Worm (Caenorhabditis elegans): Measurements from ENCODE around the gene F42C5.5.

Gene F42C5.5

DNA sequence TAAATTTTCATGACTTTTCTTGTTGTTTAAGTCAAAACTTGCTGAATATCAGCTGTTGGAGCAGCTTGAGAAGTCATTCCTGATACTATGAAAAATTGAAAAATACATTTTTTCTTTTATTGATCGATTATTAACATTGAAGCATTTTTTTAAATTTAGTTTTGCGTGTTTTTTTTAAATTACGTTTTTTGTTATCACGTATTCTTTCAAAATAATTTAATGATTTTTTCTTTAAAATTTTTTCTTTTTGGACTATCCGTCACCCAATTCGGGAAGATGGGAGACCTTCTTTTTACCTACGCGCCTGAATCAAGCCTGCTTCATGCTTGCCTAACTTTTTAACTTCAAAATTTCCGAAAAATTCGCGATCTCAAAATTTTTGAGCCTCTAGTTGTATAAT lies at the start of gene F42C5.5:
F42C5.5 (minus strand) TSS at position 101 of the 400 bp plus-strand sequence.
- TF ChIP-seq mab-5 (tag; optimal IDR thresholded peaks at IDR 0.05) = no peak
- TF ChIP-seq lsy-2 (tag; optimal IDR thresholded peaks at IDR 0.05) = no peak
- no peak for TF ChIP-seq nhr-2 (tag; optimal IDR thresholded peaks at IDR 0.05)
- no peak for TF ChIP-seq blmp-1 (tag; optimal IDR thresholded peaks at IDR 0.05)
- TF ChIP-seq snpc-4 (tag; optimal IDR thresholded peaks at IDR 0.05) = no peak
- no peak for TF ChIP-seq sem-2 (GFP tag; optimal IDR thresholded peaks at IDR 0.05)
- no peak for TF ChIP-seq mls-2 (tag; optimal IDR thresholded peaks at IDR 0.05)
- TF ChIP-seq cnd-1 (tag; optimal IDR thresholded peaks at IDR 0.05) = no peak
- TF ChIP-seq nhr-76 (tag; optimal IDR thresholded peaks at IDR 0.05) = no peak

DNA sequence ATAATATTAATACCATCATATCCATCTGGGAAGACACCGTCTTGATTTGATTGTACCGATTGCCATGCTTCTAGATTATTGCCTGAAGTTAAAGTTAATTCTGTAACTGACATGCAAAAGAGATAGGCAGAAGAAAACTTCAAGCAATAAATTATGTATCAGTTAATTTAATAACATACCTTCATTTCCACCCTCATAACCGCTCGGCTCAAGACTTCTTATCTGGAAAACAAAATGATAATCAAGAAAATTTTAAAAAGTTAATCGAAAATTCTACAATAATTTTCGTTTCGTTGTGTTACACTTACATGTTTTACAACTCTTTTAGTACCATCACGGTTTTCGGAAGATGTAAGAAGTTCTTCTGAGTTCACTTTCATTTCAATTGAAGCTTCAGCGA lies 48.1 kb upstream of the F42C5.5 start:
- no peak for TF ChIP-seq elt-1 (tag; optimal IDR thresholded peaks at IDR 0.05; ENCODE audit: borderline replicate concordance, insufficient read depth)
- TF ChIP-seq blmp-1 (tag; optimal IDR thresholded peaks at IDR 0.05) = no peak
- no peak for TF ChIP-seq mls-2 (tag; optimal IDR thresholded peaks at IDR 0.05)
- TF ChIP-seq mab-5 (tag; optimal IDR thresholded peaks at IDR 0.05) = no peak
- no peak for TF ChIP-seq M03D4.4 (tag; optimal IDR thresholded peaks at IDR 0.05)
- no peak for TF ChIP-seq nhr-2 (tag; optimal IDR thresholded peaks at IDR 0.05)
- no peak for TF ChIP-seq sem-2 (GFP tag; optimal IDR thresholded peaks at IDR 0.05)
- no peak for TF ChIP-seq hlh-1 (tag; optimal IDR thresholded peaks at IDR 0.05)
- TF ChIP-seq nhr-76 (tag; optimal IDR thresholded peaks at IDR 0.05) = no peak
- TF ChIP-seq lsy-2 (tag; optimal IDR thresholded peaks at IDR 0.05) = no peak
- TF ChIP-seq tbx-8 (GFP tag; optimal IDR thresholded peaks at IDR 0.05) = no peak
- TF ChIP-seq mep-1 (tag; optimal IDR thresholded peaks at IDR 0.05) = no peak
- no peak for TF ChIP-seq zip-8 (tag; optimal IDR thresholded peaks at IDR 0.05)
- TF ChIP-seq drap-1 (GFP tag; optimal IDR thresholded peaks at IDR 0.05) = no peak
- no peak for TF ChIP-seq ces-1 (GFP tag; optimal IDR thresholded peaks at IDR 0.05)
- TF ChIP-seq lin-13 (tag; optimal IDR thresholded peaks at IDR 0.05) = no peak
- no peak for TF ChIP-seq snpc-4 (tag; optimal IDR thresholded peaks at IDR 0.05)

DNA sequence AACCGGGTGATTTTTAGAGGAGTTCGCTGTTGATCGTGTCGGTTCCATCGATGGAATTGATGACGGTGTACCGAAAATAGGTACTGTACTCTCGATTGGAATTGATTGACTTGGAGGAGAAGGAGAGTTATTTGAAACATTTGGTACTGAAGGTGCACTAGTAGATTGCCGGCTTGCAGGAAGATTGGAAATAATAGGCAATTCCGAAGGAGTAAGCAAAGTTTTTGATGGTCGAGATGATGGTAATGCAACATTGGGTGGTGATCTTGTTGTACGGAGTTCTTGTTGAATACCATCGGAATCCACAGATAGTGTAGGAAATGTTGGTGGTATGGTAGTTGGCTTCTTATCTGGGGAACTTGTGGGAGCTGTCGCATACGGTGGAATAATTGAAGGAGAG lies 45.1 kb upstream of the F42C5.5 start:
- no peak for TF ChIP-seq unc-120 (tag; optimal IDR thresholded peaks at IDR 0.05; ENCODE audit: poor library complexity, severe bottlenecking)
- no peak for TF ChIP-seq mep-1 (tag; optimal IDR thresholded peaks at IDR 0.05)
- no peak for TF ChIP-seq flh-1 (GFP tag; optimal IDR thresholded peaks at IDR 0.05)
- no peak for TF ChIP-seq cnd-1 (tag; optimal IDR thresholded peaks at IDR 0.05)

DNA sequence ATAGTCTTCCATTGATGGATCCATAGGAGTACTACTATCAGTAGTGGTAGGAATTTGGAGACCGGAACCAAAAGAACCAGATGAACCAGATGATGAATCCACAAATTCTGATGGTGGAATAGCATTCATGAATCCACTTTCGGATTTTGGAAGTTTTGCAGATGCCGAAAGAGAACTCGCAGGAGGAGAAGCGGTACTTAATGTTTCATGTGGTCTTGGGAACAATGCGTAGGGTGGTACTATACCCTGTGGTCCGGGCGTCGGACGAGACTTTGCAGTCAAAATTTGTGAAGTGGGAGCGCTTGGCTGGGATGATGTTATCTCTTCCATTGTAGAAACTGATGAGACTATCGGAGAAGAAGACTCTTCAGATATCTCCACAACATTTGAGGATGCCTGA lies 44.0 kb upstream of the F42C5.5 start:
- TF ChIP-seq nhr-237 (tag; optimal IDR thresholded peaks at IDR 0.05) (no peak), ham-2 (GFP tag; optimal IDR thresholded peaks at IDR 0.05) (no peak), unc-39 (tag; optimal IDR thresholded peaks at IDR 0.05) (no peak), mls-2 (tag; optimal IDR thresholded peaks at IDR 0.05) (no peak)

- no peak for TF ChIP-seq nhr-28 (tag; optimal IDR thresholded peaks at IDR 0.05)
- no peak for TF ChIP-seq blmp-1 (tag; optimal IDR thresholded peaks at IDR 0.05)
- no peak for TF ChIP-seq snpc-4 (tag; optimal IDR thresholded peaks at IDR 0.05)
- TF ChIP-seq mab-5 (tag; optimal IDR thresholded peaks at IDR 0.05) = no peak
- no peak for TF ChIP-seq mep-1 (tag; optimal IDR thresholded peaks at IDR 0.05)
- no peak for TF ChIP-seq ceh-39 (tag; optimal IDR thresholded peaks at IDR 0.05)
- TF ChIP-seq unc-120 (tag; optimal IDR thresholded peaks at IDR 0.05; ENCODE audit: poor library complexity, severe bottlenecking) = no peak
- TF ChIP-seq ceh-43 (GFP tag; optimal IDR thresholded peaks at IDR 0.05) = no peak
- TF ChIP-seq drap-1 (GFP tag; optimal IDR thresholded peaks at IDR 0.05) = no peak
- no peak for TF ChIP-seq M03D4.4 (tag; optimal IDR thresholded peaks at IDR 0.05)
- no peak for TF ChIP-seq hlh-1 (tag; optimal IDR thresholded peaks at IDR 0.05)
- TF ChIP-seq elt-1 (tag; optimal IDR thresholded peaks at IDR 0.05; ENCODE audit: borderline replicate concordance, insufficient read depth) = no peak
- TF ChIP-seq flh-1 (GFP tag; optimal IDR thresholded peaks at IDR 0.05) = no peak
- TF ChIP-seq nhr-12 (tag; optimal IDR thresholded peaks at IDR 0.05) = no peak
- no peak for TF ChIP-seq sptf-1 (tag; optimal IDR thresholded peaks at IDR 0.05)
- TF ChIP-seq lsy-2 (tag; optimal IDR thresholded peaks at IDR 0.05) = no peak
- no peak for TF ChIP-seq unc-39 (tag; optimal IDR thresholded peaks at IDR 0.05)
- no peak for TF ChIP-seq nhr-2 (tag; optimal IDR thresholded peaks at IDR 0.05)
- TF ChIP-seq zip-8 (tag; optimal IDR thresholded peaks at IDR 0.05) = no peak
- no peak for TF ChIP-seq unc-62 (GFP tag; optimal IDR thresholded peaks at IDR 0.05)
These were observed 38.7 kb upstream of the F42C5.5 start, which contains the start of gene ocr-4 for ce11 chrIV:7332695-7333094. Gene ocr-4, minus strand, starts transcription at chrIV:7332795.

DNA sequence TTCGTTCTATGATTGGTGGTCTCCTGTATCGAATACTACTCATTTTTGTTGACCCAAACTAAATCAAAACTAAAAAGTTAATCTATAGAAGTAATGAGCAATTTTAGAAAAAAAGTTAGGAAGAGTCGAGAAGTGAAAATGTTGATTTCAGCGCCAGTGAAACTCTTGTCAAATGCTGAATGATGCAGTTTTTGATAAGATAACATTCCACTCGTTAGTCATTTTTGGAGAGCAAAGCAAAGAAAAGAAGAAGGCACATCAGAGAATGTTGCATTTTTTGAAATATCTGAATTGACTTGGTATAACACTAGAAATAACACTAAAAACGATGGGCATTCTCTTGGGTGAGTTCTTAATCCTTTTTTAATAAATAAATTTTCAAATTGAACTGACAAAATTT lies 34.9 kb upstream of the F42C5.5 start, which contains the start of gene sqst-2:
sqst-2 (minus strand) TSS at position 58 of the 400 bp plus-strand sequence.
- no peak for TF ChIP-seq nhr-12 (tag; optimal IDR thresholded peaks at IDR 0.05)
- no peak for TF ChIP-seq nhr-28 (tag; optimal IDR thresholded peaks at IDR 0.05)
